Worm (Caenorhabditis elegans) whole organism, young adult: ENCODE results near the gene fbxa-147.
A peak's percentile ranks its signal among the peaks of the same experiment; 100 is the strongest.

Experiments used
- B0035.1 ChIP-seq: sonication (generic microtip); optimal IDR thresholded peaks from 2 replicates; lab custom pipeline; 2016; ENCODE audit warnings: missing genetic modification characterization, mild to moderate bottlenecking, missing compliant biosample characterization, missing genotype, missing genetic modification reagents
- B0336.3 ChIP-seq: fragments of 200-800 bp; sonication (Bioruptor generic); IDR thresholded peaks from 2 replicates; pipeline ENCODE4 v1.3.6; 2022; ENCODE audit warnings: missing genetic modification characterization, missing compliant biosample characterization
- C06A6.2 ChIP-seq: fragments of 200-800 bp; sonication (Bioruptor generic); conservative IDR thresholded peaks from 2 replicates; pipeline ENCODE4 v1.3.6; 2022; ENCODE audit warnings: missing genetic modification characterization, missing compliant biosample characterization
- C17E4.6 ChIP-seq: fragments of 200-800 bp; sonication (Bioruptor generic); IDR thresholded peaks from 2 replicates; pipeline ENCODE4 v1.3.6; 2022; ENCODE audit warnings: missing genetic modification reagents, missing genetic modification characterization, missing compliant biosample characterization
- F10E7.11 ChIP-seq: sonication (generic microtip); optimal IDR thresholded peaks from 2 replicates; lab custom pipeline; 2017; ENCODE audit warnings: mild to moderate bottlenecking, missing genetic modification characterization, moderate library complexity, missing compliant biosample characterization
- F23B12.7 ChIP-seq: sonication (generic microtip); optimal IDR thresholded peaks from 2 replicates; lab custom pipeline; 2017; ENCODE audit warnings: missing genetic modification characterization, mild to moderate bottlenecking, missing compliant biosample characterization, antibody characterized with exemption, moderate library complexity; ENCODE audit not compliant: insufficient read depth
- F33H1.4 ChIP-seq: fragments of 200-800 bp; sonication (Bioruptor generic); IDR thresholded peaks from 2 replicates; pipeline ENCODE4 v1.3.6; 2022; ENCODE audit warnings: missing genetic modification reagents, missing genetic modification characterization, missing compliant biosample characterization
- F39B2.1 ChIP-seq: fragments of 200-800 bp; sonication (Bioruptor generic); IDR thresholded peaks from 2 replicates; pipeline ENCODE4 v1.3.6; 2022; ENCODE audit warnings: missing genetic modification reagents, missing genetic modification characterization, missing compliant biosample characterization
- F52B5.7 ChIP-seq: sonication (generic microtip); optimal IDR thresholded peaks from 2 replicates; lab custom pipeline; 2016; ENCODE audit warnings: mild to moderate bottlenecking, missing genetic modification characterization, missing compliant biosample characterization
- F55B11.4 ChIP-seq: sonication (generic microtip); optimal IDR thresholded peaks from 2 replicates; lab custom pipeline; 2016; ENCODE audit warnings: missing compliant biosample characterization, missing genetic modification characterization, borderline replicate concordance; ENCODE audit not compliant: insufficient read depth
- K12H6.12 ChIP-seq: fragments of 200-800 bp; sonication (Bioruptor generic); optimal IDR thresholded peaks from 2 replicates; lab custom pipeline; 2018; ENCODE audit warnings: mild to moderate bottlenecking, missing genetic modification characterization, missing compliant biosample characterization
- T07F8.4 ChIP-seq: sonication (generic microtip); optimal IDR thresholded peaks from 2 replicates; lab custom pipeline; 2016; ENCODE audit warnings: mild to moderate bottlenecking, missing genetic modification characterization, moderate library complexity, missing compliant biosample characterization
- Y53G8AR.9 ChIP-seq: fragments of 200-800 bp; sonication (Bioruptor generic); conservative IDR thresholded peaks from 2 replicates; pipeline ENCODE4 v1.3.6; 2022; ENCODE audit warnings: missing genetic modification reagents, missing genetic modification characterization, missing compliant biosample characterization
- Y56A3A.18 ChIP-seq: fragments of 200-800 bp; sonication (Bioruptor generic); IDR thresholded peaks from 2 replicates; pipeline ENCODE4 v1.3.6; 2022; ENCODE audit warnings: missing genetic modification reagents, missing genetic modification characterization, missing compliant biosample characterization
- Y95B8A.8 ChIP-seq: fragments of 200-800 bp; sonication (Bioruptor generic); IDR thresholded peaks from 2 replicates; pipeline ENCODE4 v1.3.6; 2022; ENCODE audit warnings: missing genetic modification reagents, missing genetic modification characterization, missing compliant biosample characterization
- aptf-2 ChIP-seq: fragments of 200-800 bp; sonication (Bioruptor generic); conservative IDR thresholded peaks from 2 replicates; pipeline ENCODE4 v1.3.6; 2022; ENCODE audit warnings: missing genetic modification reagents, missing genetic modification characterization, missing compliant biosample characterization
- attf-5 ChIP-seq: fragments of 200-800 bp; sonication (Bioruptor generic); optimal IDR thresholded peaks from 2 replicates; lab custom pipeline; 2018; ENCODE audit warnings: mild to moderate bottlenecking, missing genetic modification characterization, missing compliant biosample characterization
- bed-1 ChIP-seq: fragments of 200-800 bp; sonication (Bioruptor generic); IDR thresholded peaks from 2 replicates; pipeline ENCODE4 v1.3.6; 2022; ENCODE audit warnings: missing genetic modification reagents, missing genetic modification characterization, missing compliant biosample characterization
- bed-2 ChIP-seq: fragments of 200-800 bp; sonication (Bioruptor generic); IDR thresholded peaks from 2 replicates; pipeline ENCODE4 v1.3.6; 2022; ENCODE audit warnings: missing genetic modification reagents, missing genetic modification characterization, missing compliant biosample characterization
- cebp-2 ChIP-seq: fragments of 200-800 bp; sonication (Bioruptor generic); IDR thresholded peaks from 2 replicates; pipeline ENCODE4 v1.3.6; 2022; ENCODE audit warnings: missing genetic modification characterization, missing compliant biosample characterization
- ceh-79 ChIP-seq: sonication (generic microtip); optimal IDR thresholded peaks from 2 replicates; lab custom pipeline; 2017; ENCODE audit warnings: mild to moderate bottlenecking, missing genetic modification characterization, missing compliant biosample characterization
- ceh-91 ChIP-seq: fragments of 200-800 bp; sonication (Bioruptor generic); IDR thresholded peaks from 2 replicates; pipeline ENCODE4 v1.3.6; 2022; ENCODE audit warnings: missing genetic modification reagents, missing genetic modification characterization, missing compliant biosample characterization
- dox-1 ChIP-seq: fragments of 200-800 bp; sonication (Bioruptor generic); IDR thresholded peaks from 2 replicates; pipeline ENCODE4 v1.3.6; 2022; ENCODE audit warnings: missing genetic modification reagents, missing genetic modification characterization, missing compliant biosample characterization
- hlh-12 ChIP-seq: sonication (generic microtip); optimal IDR thresholded peaks from 2 replicates; lab custom pipeline; 2016; ENCODE audit warnings: missing genetic modification characterization, missing compliant biosample characterization
- hrde-1 ChIP-seq: sonication (generic microtip); optimal IDR thresholded peaks from 2 replicates; lab custom pipeline; 2016; ENCODE audit warnings: missing genetic modification characterization, mild to moderate bottlenecking, missing compliant biosample characterization, moderate library complexity, missing genotype, missing genetic modification reagents, borderline replicate concordance
- hsf-1 ChIP-seq: fragments of 200-800 bp; sonication (Bioruptor generic); IDR thresholded peaks from 2 replicates; pipeline ENCODE4 v1.3.6; 2022; ENCODE audit warnings: missing genetic modification reagents, missing genetic modification characterization, missing compliant biosample characterization
- lag-1 ChIP-seq: fragments of 200-800 bp; sonication (Bioruptor generic); IDR thresholded peaks from 2 replicates; pipeline ENCODE4 v1.3.6; 2022; ENCODE audit warnings: missing genetic modification reagents, missing genetic modification characterization, missing compliant biosample characterization
- let-607 ChIP-seq, 2 experiments: fragments of 200-800 bp in 1 of 2; sonication (Bioruptor generic) in 1 of 2; sonication (generic microtip) in 1 of 2; optimal IDR thresholded peaks; 2 replicates each; lab custom pipeline; 2016 to 2018; ENCODE audit warnings: mild to moderate bottlenecking in 2 of 2, missing compliant biosample characterization in 2 of 2, missing genetic modification characterization in 2 of 2, moderate library complexity in 2 of 2, missing genotype in 1 of 2
- lin-35 ChIP-seq, 3 experiments: fragments of 150-350 bp in 2 of 3; sonication (generic microtip) in 1 of 3; optimal IDR thresholded peaks; 2 replicates each; lab custom pipeline; 2014 to 2018; ENCODE audit warnings: missing biosample characterization in 3 of 3, missing genetic modification characterization in 3 of 3, missing genetic modification reagents in 3 of 3
- madf-3 ChIP-seq: fragments of 200-800 bp; sonication (Bioruptor generic); IDR thresholded peaks from 2 replicates; pipeline ENCODE4 v1.3.6; 2022; ENCODE audit warnings: missing genetic modification reagents, missing genetic modification characterization, missing compliant biosample characterization
- madf-8 ChIP-seq: fragments of 200-800 bp; sonication (Bioruptor generic); conservative IDR thresholded peaks from 2 replicates; pipeline ENCODE4 v1.3.6; 2022; ENCODE audit warnings: missing genetic modification reagents, missing genetic modification characterization, missing compliant biosample characterization
- mxl-1 ChIP-seq: sonication (generic microtip); optimal IDR thresholded peaks from 2 replicates; lab custom pipeline; 2016; ENCODE audit warnings: missing genetic modification characterization, missing compliant biosample characterization
- nhr-120 ChIP-seq: fragments of 200-800 bp; sonication (Bioruptor generic); IDR thresholded peaks from 2 replicates; pipeline ENCODE4 v1.3.6; 2022; ENCODE audit warnings: missing genetic modification characterization, missing compliant biosample characterization
- nhr-179 ChIP-seq: sonication (generic microtip); optimal IDR thresholded peaks from 2 replicates; lab custom pipeline; 2016; ENCODE audit warnings: mild to moderate bottlenecking, missing genetic modification characterization, missing compliant biosample characterization
- repo-1 ChIP-seq: sonication (generic microtip); optimal IDR thresholded peaks from 2 replicates; lab custom pipeline; 2017; ENCODE audit warnings: mild to moderate bottlenecking, missing genetic modification characterization, missing compliant biosample characterization
- snpc-1.3 ChIP-seq: sonication (generic microtip); optimal IDR thresholded peaks from 2 replicates; lab custom pipeline; 2017; ENCODE audit warnings: missing genetic modification characterization, mild to moderate bottlenecking, missing compliant biosample characterization, antibody characterized with exemption, moderate library complexity, missing genotype, missing genetic modification reagents; ENCODE audit not compliant: insufficient read depth
- snpc-3.4 ChIP-seq: sonication (generic microtip); optimal IDR thresholded peaks from 2 replicates; lab custom pipeline; 2017; ENCODE audit warnings: missing genetic modification characterization, mild to moderate bottlenecking, missing compliant biosample characterization, antibody characterized with exemption, moderate library complexity, missing genotype, missing genetic modification reagents
- somi-1 ChIP-seq: fragments of 200-800 bp; sonication (Bioruptor generic); optimal IDR thresholded peaks from 2 replicates; lab custom pipeline; 2018; ENCODE audit warnings: mild to moderate bottlenecking, missing genetic modification characterization, missing compliant biosample characterization
- tbx-9 ChIP-seq: sonication (generic microtip); optimal IDR thresholded peaks from 2 replicates; lab custom pipeline; 2016; ENCODE audit warnings: borderline replicate concordance, missing genetic modification characterization, inconsistent platforms, missing compliant biosample characterization
- tlf-1 ChIP-seq: fragments of 200-800 bp; sonication (Bioruptor generic); optimal IDR thresholded peaks from 2 replicates; lab custom pipeline; 2018; ENCODE audit warnings: mild to moderate bottlenecking, missing genetic modification characterization, missing compliant biosample characterization
- xnd-1 ChIP-seq: sonication (generic microtip); optimal IDR thresholded peaks from 2 replicates; lab custom pipeline; 2016; ENCODE audit warnings: missing genotype, missing genetic modification reagents, missing genetic modification characterization, missing compliant biosample characterization
- zfh-2 ChIP-seq: fragments of 200-800 bp; sonication (Bioruptor generic); conservative IDR thresholded peaks from 2 replicates; pipeline ENCODE4 v1.3.6; 2022; ENCODE audit warnings: missing genetic modification reagents, missing genetic modification characterization, missing compliant biosample characterization
- ztf-25 ChIP-seq: fragments of 200-800 bp; sonication (Bioruptor generic); IDR thresholded peaks from 2 replicates; pipeline ENCODE4 v1.3.6; 2022; ENCODE audit warnings: missing genetic modification reagents, missing genetic modification characterization, missing compliant biosample characterization
- ztf-3 ChIP-seq: fragments of 200-800 bp; sonication (Bioruptor generic); optimal IDR thresholded peaks from 2 replicates; lab custom pipeline; 2018; ENCODE audit warnings: mild to moderate bottlenecking, missing genetic modification characterization, missing compliant biosample characterization
- ztf-6 ChIP-seq: fragments of 200-800 bp; sonication (Bioruptor generic); IDR thresholded peaks from 2 replicates; pipeline ENCODE4 v1.3.6; 2022; ENCODE audit warnings: missing genetic modification reagents, missing genetic modification characterization, missing compliant biosample characterization

The fbxa-147 gene

DNA sequence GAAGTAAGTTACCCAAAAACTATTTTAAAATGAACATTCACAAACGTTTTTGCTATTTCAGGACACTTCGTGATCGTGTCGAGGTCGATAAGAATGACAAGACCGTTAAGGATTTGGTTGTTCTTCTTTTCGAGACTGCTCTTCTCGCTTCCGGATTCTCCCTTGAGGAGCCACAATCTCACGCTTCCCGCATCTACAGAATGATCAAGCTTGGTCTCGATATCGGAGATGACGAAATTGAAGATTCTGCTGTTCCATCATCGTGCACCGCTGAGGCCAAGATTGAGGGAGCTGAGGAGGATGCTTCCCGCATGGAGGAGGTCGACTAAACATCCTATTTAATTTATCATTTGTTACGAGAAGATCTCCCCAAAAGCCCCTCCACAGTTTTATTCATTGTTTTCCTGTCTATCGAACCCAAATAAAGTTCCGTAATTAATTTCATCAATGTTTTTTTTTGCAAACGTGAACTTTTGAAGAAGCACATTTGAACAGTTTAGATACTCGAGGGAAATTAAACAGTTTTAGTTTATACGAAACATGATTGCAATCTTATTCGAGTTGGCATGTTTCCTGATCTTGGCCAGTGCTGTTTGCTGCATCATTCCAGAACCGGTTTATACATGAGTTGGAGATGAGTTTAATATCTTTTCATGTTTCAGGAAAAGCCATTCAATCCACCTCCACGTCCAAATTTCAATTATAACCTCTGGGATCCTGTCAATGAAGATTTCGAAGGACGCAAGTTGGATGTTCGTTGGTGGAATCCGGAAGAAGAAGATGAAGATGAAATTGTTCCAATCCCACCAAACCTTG lies 28.0 kb upstream of the fbxa-147 start, which contains the start of gene C47E8.11 (continued):
- TF ChIP-seq F23B12.7 (tag; lab: Kevin White, UChicago) (peak; percentile 44), let-607 (tag; optimal IDR thresholded peaks at IDR 0.05; lab: Kevin White, UChicago) (peak in 1 of 2 experiments; percentile 60), Y56A3A.18 (peak; percentile 92), dox-1 (GFP tag; lab: Robert Waterston, UW) (peak; percentile 76), madf-3 (GFP tag; lab: Robert Waterston, UW) (peak; percentile 72; the same call in 1 of the 2 replicates), nhr-179 (tag; lab: Kevin White, UChicago) (no peak), tbx-9 (tag; lab: Kevin White, UChicago) (no peak), B0035.1 (tag; lab: Kevin White, UChicago) (no peak), madf-8 (no peak; the same call in 1 of the 2 replicates), T07F8.4 (peak; percentile 7), mxl-1 (tag; lab: Kevin White, UChicago) (no peak), xnd-1 (tag; lab: Kevin White, UChicago) (peak; percentile 23), cebp-2 (GFP tag; lab: Robert Waterston, UW) (0 out of 2 replicates have a peak, but pooled peaks have one; percentile 40), nhr-120 (GFP tag; lab: Robert Waterston, UW) (no peak), tlf-1 (GFP tag; lab: Kevin White, UChicago) (peak; percentile 78), K12H6.12 (peak; percentile 39), F52B5.7 (tag; lab: Kevin White, UChicago) (peak; percentile 48), ztf-3 (GFP tag; lab: Kevin White, UChicago) (no peak), bed-2 (GFP tag; lab: Robert Waterston, UW) (no peak), hlh-12 (tag; lab: Kevin White, UChicago) (no peak), snpc-1.3 (peak; percentile 82), lin-35 (GFP tag; optimal IDR thresholded peaks at IDR 0.05; lab: Kevin White, UChicago) (peak in 1 of 3 experiments; percentile 62), attf-5 (peak; percentile 26), ceh-79 (tag; lab: Kevin White, UChicago) (peak; percentile 80), snpc-3.4 (tag; lab: Kevin White, UChicago) (peak; percentile 88), zfh-2 (GFP tag; lab: Robert Waterston, UW) (peak; percentile 51), C06A6.2 (GFP tag; lab: Robert Waterston, UW) (peak; percentile 48; the same call in 1 of the 2 replicates), Y95B8A.8 (GFP tag; lab: Robert Waterston, UW) (no peak; the same call in 1 of the 2 replicates), ztf-6 (GFP tag; lab: Robert Waterston, UW) (no peak), aptf-2 (GFP tag; lab: Robert Waterston, UW) (no peak), lag-1 (peak; percentile 6; the same call in 1 of the 2 replicates), hrde-1 (tag; lab: Kevin White, UChicago) (peak; percentile 21), ceh-91 (GFP tag; lab: Robert Waterston, UW) (no peak), repo-1 (peak; percentile 80), Y53G8AR.9 (GFP tag; lab: Robert Waterston, UW) (peak; percentile 68), bed-1 (GFP tag; lab: Robert Waterston, UW) (no peak), hsf-1 (GFP tag; lab: Robert Waterston, UW) (peak; percentile 85), somi-1 (peak; percentile 26), F55B11.4 (tag; lab: Kevin White, UChicago) (no peak), F39B2.1 (GFP tag; lab: Robert Waterston, UW) (no peak), F33H1.4 (GFP tag; lab: Robert Waterston, UW) (peak; percentile 36; the same call in 1 of the 2 replicates), B0336.3 (GFP tag; lab: Robert Waterston, UW) (peak; percentile 86), F10E7.11 (tag; lab: Kevin White, UChicago) (peak; percentile 85), ztf-25 (GFP tag; lab: Robert Waterston, UW) (no peak), C17E4.6 (GFP tag; lab: Robert Waterston, UW) (no peak)
